Worm (Caenorhabditis elegans) whole organism, mixed stage, embryonic: ENCODE measurements around the gene nhr-195.

Experiments used
- ces-1 ChIP-seq: fragments of 150-350 bp; optimal IDR thresholded peaks from 2 replicates; lab custom pipeline; 2014; ENCODE audit warnings: missing biosample characterization, missing genetic modification reagents, missing genetic modification characterization
- hlh-1 ChIP-seq: fragments of 150-350 bp; optimal IDR thresholded peaks from 2 replicates; lab custom pipeline; 2014; ENCODE audit warnings: missing biosample characterization, missing genetic modification reagents, missing genetic modification characterization
- lin-13 ChIP-seq: fragments of 150-350 bp; optimal IDR thresholded peaks from 2 replicates; lab custom pipeline; 2014; ENCODE audit warnings: missing biosample characterization, missing genetic modification characterization
- sem-2 ChIP-seq: fragments of 200-800 bp; sonication (Bioruptor generic); optimal IDR thresholded peaks from 2 replicates; lab custom pipeline; 2018; ENCODE audit warnings: mild to moderate bottlenecking, missing genetic modification characterization, missing compliant biosample characterization
- unc-39 ChIP-seq: fragments of 150-350 bp; optimal IDR thresholded peaks from 2 replicates; lab custom pipeline; 2014; ENCODE audit warnings: missing biosample characterization, missing genetic modification characterization
- ztf-11 ChIP-seq: fragments of 150-350 bp; optimal IDR thresholded peaks from 2 replicates; lab custom pipeline; 2014; ENCODE audit warnings: missing biosample characterization, missing genetic modification characterization

ce11 chrV:8990194-8990649, 18.1 kb upstream of the nhr-195 start, which contains the start of gene F59E11.7:
- TF ChIP-seq lin-13 (tag; lab: Kevin White, UChicago), result no peak
- TF ChIP-seq hlh-1 (tag; lab: Kevin White, UChicago), result no peak
- no peak for TF ChIP-seq unc-39 (tag; lab: Kevin White, UChicago)
- no peak for TF ChIP-seq ztf-11 (tag; lab: Kevin White, UChicago)
- no peak for TF ChIP-seq sem-2 (GFP tag; lab: Kevin White, UChicago)
- TF ChIP-seq ces-1 (GFP tag; lab: Kevin White, UChicago), result no peak
